Worm (Caenorhabditis elegans) whole organism, L2 larva: ENCODE results near the gene srt-42.

ENCODE experiments used
- R02D3.7 ChIP-seq: fragments of 150-350 bp; optimal IDR thresholded peaks from 2 replicates; lab custom pipeline; 2014; ENCODE audit warnings: missing biosample characterization, missing genetic modification characterization
- aly-2 ChIP-seq: fragments of 150-350 bp; optimal IDR thresholded peaks from 2 replicates; lab custom pipeline; 2014; ENCODE audit warnings: missing biosample characterization, missing genetic modification characterization
- dmd-4 ChIP-seq: sonication (generic microtip); optimal IDR thresholded peaks from 2 replicates; lab custom pipeline; 2017; ENCODE audit warnings: missing biosample characterization, missing genetic modification characterization
- egl-27 ChIP-seq: sonication (generic microtip); optimal IDR thresholded peaks from 3 replicates; lab custom pipeline; 2017; ENCODE audit warnings: missing biosample characterization, missing genetic modification reagents, missing genetic modification characterization
- elt-1 ChIP-seq: fragments of 150-350 bp; optimal IDR thresholded peaks from 2 replicates; lab custom pipeline; 2014; ENCODE audit warnings: missing biosample characterization, missing genetic modification characterization
- mdl-1 ChIP-seq, 2 experiments: fragments of 150-350 bp in 1 of 2; sonication (generic microtip) in 1 of 2; optimal IDR thresholded peaks; 2 replicates each; lab custom pipeline; 2017; ENCODE audit warnings: missing biosample characterization in 2 of 2, missing genetic modification characterization in 2 of 2
- snpc-4 ChIP-seq: fragments of 150-350 bp; optimal IDR thresholded peaks from 2 replicates; lab custom pipeline; 2014; ENCODE audit warnings: missing biosample characterization, missing genetic modification characterization

ce11 chrV:1824528-1824927, 17.3 kb downstream of the srt-42 start:
- no peak for TF ChIP-seq egl-27 (tag; lab: Kevin White, UChicago)
- no peak for TF ChIP-seq dmd-4 (tag; lab: Kevin White, UChicago)
- TF ChIP-seq snpc-4 (tag; lab: Kevin White, UChicago) = no peak
- TF ChIP-seq mdl-1 (tag; optimal IDR thresholded peaks at IDR 0.05; lab: Kevin White, UChicago) = no peak
- no peak for TF ChIP-seq elt-1 (tag; lab: Kevin White, UChicago)
- no peak for TF ChIP-seq R02D3.7 (tag; lab: Kevin White, UChicago)
- no peak for TF ChIP-seq aly-2
